Worm (Caenorhabditis elegans) whole organism, young adult: ENCODE data around the gene fbxa-84.

Experiments
- B0261.1 ChIP-seq: sonication (generic microtip); optimal IDR thresholded peaks from 2 replicates; lab custom pipeline; 2016; ENCODE audit warnings: mild to moderate bottlenecking, missing genetic modification characterization, moderate library complexity, missing compliant biosample characterization
- F37B4.10 ChIP-seq: fragments of 200-800 bp; sonication (Bioruptor generic); IDR thresholded peaks from 2 replicates; pipeline ENCODE4 v1.3.6; 2022; ENCODE audit warnings: missing genetic modification characterization, missing compliant biosample characterization
- T26A5.8 ChIP-seq: sonication (generic microtip); optimal IDR thresholded peaks from 2 replicates; lab custom pipeline; 2016; ENCODE audit warnings: missing genetic modification characterization, missing compliant biosample characterization
- Y56A3A.18 ChIP-seq: fragments of 200-800 bp; sonication (Bioruptor generic); IDR thresholded peaks from 2 replicates; pipeline ENCODE4 v1.3.6; 2022; ENCODE audit warnings: missing genetic modification reagents, missing genetic modification characterization, missing compliant biosample characterization
- Y67H2A.10 ChIP-seq: fragments of 200-800 bp; sonication (Bioruptor generic); conservative IDR thresholded peaks from 2 replicates; pipeline ENCODE4 v1.3.6; 2022; ENCODE audit warnings: missing genetic modification reagents, missing genetic modification characterization, missing compliant biosample characterization
- Y95B8A.8 ChIP-seq: fragments of 200-800 bp; sonication (Bioruptor generic); IDR thresholded peaks from 2 replicates; pipeline ENCODE4 v1.3.6; 2022; ENCODE audit warnings: missing genetic modification reagents, missing genetic modification characterization, missing compliant biosample characterization
- akir-1 ChIP-seq: fragments of 200-800 bp; sonication (Bioruptor generic); optimal IDR thresholded peaks from 2 replicates; lab custom pipeline; 2018; ENCODE audit warnings: mild to moderate bottlenecking, missing genetic modification characterization, moderate library complexity, missing compliant biosample characterization
- aptf-2 ChIP-seq: fragments of 200-800 bp; sonication (Bioruptor generic); conservative IDR thresholded peaks from 2 replicates; pipeline ENCODE4 v1.3.6; 2022; ENCODE audit warnings: missing genetic modification reagents, missing genetic modification characterization, missing compliant biosample characterization
- atf-7 ChIP-seq: sonication (generic microtip); optimal IDR thresholded peaks from 2 replicates; lab custom pipeline; 2017; ENCODE audit warnings: mild to moderate bottlenecking, missing genetic modification characterization, missing compliant biosample characterization
- attf-3 ChIP-seq: fragments of 200-800 bp; sonication (Bioruptor generic); conservative IDR thresholded peaks from 2 replicates; pipeline ENCODE4 v1.3.6; 2022; ENCODE audit warnings: missing genetic modification reagents, missing genetic modification characterization, missing compliant biosample characterization
- ccch-3 ChIP-seq: fragments of 200-800 bp; sonication (Bioruptor generic); optimal IDR thresholded peaks from 2 replicates; lab custom pipeline; 2018; ENCODE audit warnings: mild to moderate bottlenecking, missing genetic modification characterization, missing compliant biosample characterization
- cebp-1 ChIP-seq, 2 experiments: fragments of 200-800 bp in 1 of 2; sonication (Bioruptor generic) in 1 of 2; sonication (generic microtip) in 1 of 2; IDR thresholded peaks in 1 of 2; optimal IDR thresholded peaks in 1 of 2; 2 replicates each; pipeline versions ENCODE4 v1.3.6 to Lab custom; 2017 to 2022; ENCODE audit warnings: missing compliant biosample characterization in 2 of 2, missing genetic modification characterization in 2 of 2, mild to moderate bottlenecking in 1 of 2, missing genetic modification reagents in 1 of 2, moderate library complexity in 1 of 2
- ceh-100 ChIP-seq: fragments of 200-800 bp; sonication (Bioruptor generic); IDR thresholded peaks from 2 replicates; pipeline ENCODE4 v1.3.6; 2022; ENCODE audit warnings: missing genetic modification reagents, missing genetic modification characterization, missing compliant biosample characterization
- ceh-58 ChIP-seq: fragments of 200-800 bp; sonication (Bioruptor generic); IDR thresholded peaks from 2 replicates; pipeline ENCODE4 v1.3.6; 2022; ENCODE audit warnings: missing genetic modification characterization, missing compliant biosample characterization
- ceh-79 ChIP-seq: sonication (generic microtip); optimal IDR thresholded peaks from 2 replicates; lab custom pipeline; 2017; ENCODE audit warnings: mild to moderate bottlenecking, missing genetic modification characterization, missing compliant biosample characterization
- die-1 ChIP-seq: sonication (generic microtip); optimal IDR thresholded peaks from 2 replicates; lab custom pipeline; 2016; ENCODE audit warnings: missing genotype, mild to moderate bottlenecking, missing genetic modification characterization, missing compliant biosample characterization
- dox-1 ChIP-seq: fragments of 200-800 bp; sonication (Bioruptor generic); IDR thresholded peaks from 2 replicates; pipeline ENCODE4 v1.3.6; 2022; ENCODE audit warnings: missing genetic modification reagents, missing genetic modification characterization, missing compliant biosample characterization
- dpl-1 ChIP-seq: fragments of 150-350 bp; optimal IDR thresholded peaks from 2 replicates; lab custom pipeline; 2014; ENCODE audit warnings: missing biosample characterization, missing genetic modification reagents, missing genetic modification characterization
- efl-1 ChIP-seq: fragments of 150-350 bp; optimal IDR thresholded peaks from 2 replicates; lab custom pipeline; 2014; ENCODE audit warnings: missing biosample characterization, missing genetic modification reagents, missing genetic modification characterization
- egl-18 ChIP-seq: fragments of 200-800 bp; sonication (Bioruptor generic); IDR thresholded peaks from 2 replicates; pipeline ENCODE4 v1.3.6; 2022; ENCODE audit warnings: missing genetic modification reagents, missing genetic modification characterization, missing compliant biosample characterization
- hlh-26 ChIP-seq: fragments of 200-800 bp; sonication (Bioruptor generic); conservative IDR thresholded peaks from 2 replicates; pipeline ENCODE4 v1.3.6; 2022; ENCODE audit warnings: missing genetic modification reagents, missing genetic modification characterization, missing compliant biosample characterization
- hmg-1.2 ChIP-seq: fragments of 200-800 bp; sonication (Bioruptor generic); IDR thresholded peaks from 2 replicates; pipeline ENCODE4 v1.3.6; 2022; ENCODE audit warnings: missing genetic modification reagents, missing genetic modification characterization, missing compliant biosample characterization
- lin-54 ChIP-seq: fragments of 200-800 bp; sonication (Bioruptor generic); optimal IDR thresholded peaks from 2 replicates; lab custom pipeline; 2018; ENCODE audit warnings: mild to moderate bottlenecking, missing genetic modification characterization, missing compliant biosample characterization
- lsy-27 ChIP-seq: sonication (generic microtip); optimal IDR thresholded peaks from 2 replicates; lab custom pipeline; 2017; ENCODE audit warnings: missing genetic modification characterization, mild to moderate bottlenecking, missing compliant biosample characterization, antibody characterized with exemption, missing genotype, borderline replicate concordance; ENCODE audit not compliant: insufficient read depth
- madf-10 ChIP-seq: sonication (generic microtip); optimal IDR thresholded peaks from 2 replicates; lab custom pipeline; 2016; ENCODE audit warnings: mild to moderate bottlenecking, missing genetic modification characterization, missing compliant biosample characterization
- madf-8 ChIP-seq: fragments of 200-800 bp; sonication (Bioruptor generic); conservative IDR thresholded peaks from 2 replicates; pipeline ENCODE4 v1.3.6; 2022; ENCODE audit warnings: missing genetic modification reagents, missing genetic modification characterization, missing compliant biosample characterization
- nfya-1 ChIP-seq: sonication (generic microtip); optimal IDR thresholded peaks from 2 replicates; lab custom pipeline; 2017; ENCODE audit warnings: antibody characterized with exemption, missing compliant biosample characterization, missing genetic modification characterization, borderline replicate concordance; ENCODE audit not compliant: insufficient read depth
- nhr-179 ChIP-seq: sonication (generic microtip); optimal IDR thresholded peaks from 2 replicates; lab custom pipeline; 2016; ENCODE audit warnings: mild to moderate bottlenecking, missing genetic modification characterization, missing compliant biosample characterization
- nhr-90 ChIP-seq: sonication (generic microtip); optimal IDR thresholded peaks from 2 replicates; lab custom pipeline; 2016; ENCODE audit warnings: missing genotype, mild to moderate bottlenecking, missing genetic modification characterization, missing compliant biosample characterization
- pbrm-1 ChIP-seq: fragments of 200-800 bp; sonication (Bioruptor generic); IDR thresholded peaks from 2 replicates; pipeline ENCODE4 v1.3.6; 2022; ENCODE audit warnings: missing genetic modification reagents, missing genetic modification characterization, missing compliant biosample characterization
- rec-8 ChIP-seq, 2 experiments: sonication (generic microtip); optimal IDR thresholded peaks; 2 replicates each; lab custom pipeline; 2016; ENCODE audit warnings: mild to moderate bottlenecking in 2 of 2, missing genetic modification characterization in 2 of 2, missing genetic modification reagents in 2 of 2, missing genotype in 2 of 2, missing biosample characterization in 1 of 2, missing compliant biosample characterization in 1 of 2, moderate library complexity in 1 of 2
- repo-1 ChIP-seq: sonication (generic microtip); optimal IDR thresholded peaks from 2 replicates; lab custom pipeline; 2017; ENCODE audit warnings: mild to moderate bottlenecking, missing genetic modification characterization, missing compliant biosample characterization
- rpc-1 ChIP-seq, 2 experiments: fragments of 150-350 bp in 1 of 2; sonication (generic microtip) in 1 of 2; optimal IDR thresholded peaks; 2 replicates each; lab custom pipeline; 2014 to 2018; ENCODE audit warnings: missing biosample characterization in 1 of 2, missing genetic modification characterization in 1 of 2, missing genetic modification reagents in 1 of 2, missing genotype in 1 of 2
- sea-2 ChIP-seq: fragments of 200-800 bp; sonication (Bioruptor generic); IDR thresholded peaks from 2 replicates; pipeline ENCODE4 v1.3.6; 2022; ENCODE audit warnings: missing genetic modification characterization, missing compliant biosample characterization
- snpc-1.1 ChIP-seq: sonication (generic microtip); optimal IDR thresholded peaks from 2 replicates; lab custom pipeline; 2017; ENCODE audit warnings: missing genetic modification characterization, mild to moderate bottlenecking, missing compliant biosample characterization, antibody characterized with exemption, moderate library complexity, missing genotype, missing genetic modification reagents; ENCODE audit not compliant: insufficient read depth
- snpc-3.4 ChIP-seq: sonication (generic microtip); optimal IDR thresholded peaks from 2 replicates; lab custom pipeline; 2017; ENCODE audit warnings: missing genetic modification characterization, mild to moderate bottlenecking, missing compliant biosample characterization, antibody characterized with exemption, moderate library complexity, missing genotype, missing genetic modification reagents
- tbp1 ChIP-seq: fragments of 200-800 bp; sonication (Bioruptor generic); optimal IDR thresholded peaks from 2 replicates; lab custom pipeline; 2018; ENCODE audit warnings: mild to moderate bottlenecking, missing genetic modification characterization, missing compliant biosample characterization
- tlf-1 ChIP-seq: fragments of 200-800 bp; sonication (Bioruptor generic); optimal IDR thresholded peaks from 2 replicates; lab custom pipeline; 2018; ENCODE audit warnings: mild to moderate bottlenecking, missing genetic modification characterization, missing compliant biosample characterization
- xnd-1 ChIP-seq: sonication (generic microtip); optimal IDR thresholded peaks from 2 replicates; lab custom pipeline; 2016; ENCODE audit warnings: missing genotype, missing genetic modification reagents, missing genetic modification characterization, missing compliant biosample characterization
- ztf-18 ChIP-seq: sonication (generic microtip); optimal IDR thresholded peaks from 2 replicates; lab custom pipeline; 2016; ENCODE audit warnings: missing genotype, mild to moderate bottlenecking, missing genetic modification characterization, missing compliant biosample characterization
- ztf-25 ChIP-seq: fragments of 200-800 bp; sonication (Bioruptor generic); IDR thresholded peaks from 2 replicates; pipeline ENCODE4 v1.3.6; 2022; ENCODE audit warnings: missing genetic modification reagents, missing genetic modification characterization, missing compliant biosample characterization

Gene fbxa-84

DNA sequence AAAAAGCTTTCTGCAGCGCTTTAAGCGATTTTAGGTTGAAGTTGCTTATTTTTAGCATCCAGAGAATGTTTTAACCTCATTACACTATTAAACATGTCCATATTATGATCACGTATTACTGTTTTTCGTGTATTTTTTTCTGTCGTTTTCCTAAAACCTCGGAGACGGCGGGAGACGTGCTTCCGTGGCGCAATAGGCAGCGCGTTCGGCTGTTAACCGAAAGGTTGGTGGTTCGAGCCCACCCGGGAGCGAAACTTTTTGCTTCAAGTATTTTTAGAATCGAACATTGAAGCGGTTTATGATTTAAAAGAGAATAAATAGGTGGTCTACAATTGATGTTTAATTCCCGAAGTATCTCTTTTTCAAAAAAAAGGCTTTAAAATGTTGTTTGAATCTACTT, 25.7 kb upstream of the fbxa-84 start (continued):
- no peak for TF ChIP-seq attf-3 (GFP tag; lab: Robert Waterston, UW)
- TF ChIP-seq nhr-90 (tag; lab: Kevin White, UChicago) = peak; percentile 17
- no peak for TF ChIP-seq lin-54 (GFP tag; lab: Kevin White, UChicago)
- TF ChIP-seq repo-1 = no peak
- peak; percentile 17 for TF ChIP-seq snpc-1.1 (tag; lab: Kevin White, UChicago)
- peak; percentile 78 for TF ChIP-seq B0261.1 (tag; lab: Kevin White, UChicago)
- no peak for TF ChIP-seq T26A5.8 (tag; lab: Kevin White, UChicago)
- no peak for TF ChIP-seq ceh-58 (GFP tag; lab: Robert Waterston, UW)
- no peak for TF ChIP-seq Y56A3A.18 (GFP tag; lab: Robert Waterston, UW)
- TF ChIP-seq tbp1 (GFP tag; lab: Kevin White, UChicago) = peak; percentile 87
- no peak for TF ChIP-seq aptf-2
- TF ChIP-seq rec-8 (tag; optimal IDR thresholded peaks at IDR 0.05; lab: Kevin White, UChicago) = no peak
- TF ChIP-seq egl-18 (GFP tag; lab: Robert Waterston, UW) = no peak
- TF ChIP-seq dpl-1 (GFP tag; lab: Kevin White, UChicago) = no peak
- TF ChIP-seq tlf-1 (GFP tag; lab: Kevin White, UChicago) = no peak
- peak; percentile 41 for TF ChIP-seq die-1
- no peak for TF ChIP-seq nhr-179 (tag; lab: Kevin White, UChicago)
- no peak for TF ChIP-seq efl-1 (GFP tag; lab: Kevin White, UChicago)
- TF ChIP-seq nfya-1 = no peak
- TF ChIP-seq ztf-25 (GFP tag; lab: Robert Waterston, UW) = no peak
- no peak for TF ChIP-seq Y95B8A.8 (GFP tag; lab: Robert Waterston, UW)
- TF ChIP-seq F37B4.10 (GFP tag; lab: Robert Waterston, UW) = no peak
- no peak for TF ChIP-seq ccch-3 (GFP tag; lab: Kevin White, UChicago)
- TF ChIP-seq ceh-100 (GFP tag; lab: Robert Waterston, UW) = peak; percentile 25; the same call in 1 of the 2 replicates
- no peak for TF ChIP-seq snpc-3.4 (tag; lab: Kevin White, UChicago)
- peak; percentile 2 for TF ChIP-seq lsy-27 (tag; lab: Kevin White, UChicago)
- TF ChIP-seq pbrm-1 (GFP tag; lab: Robert Waterston, UW) = peak; percentile 68; the same call in 1 of the 2 replicates
- no peak for TF ChIP-seq cebp-1 (GFP tag; IDR thresholded peaks at IDR 0.05; lab: Robert Waterston, UW)
- no peak for TF ChIP-seq cebp-1 (tag; optimal IDR thresholded peaks at IDR 0.05; lab: Kevin White, UChicago)
- TF ChIP-seq hmg-1.2 = peak; percentile 62; the same call in 1 of the 2 replicates
- no peak for TF ChIP-seq dox-1 (GFP tag; lab: Robert Waterston, UW)
- TF ChIP-seq hlh-26 (GFP tag; lab: Robert Waterston, UW) = no peak
- TF ChIP-seq xnd-1 (tag; lab: Kevin White, UChicago) = no peak
- TF ChIP-seq madf-10 (tag; lab: Kevin White, UChicago) = no peak
- no peak for TF ChIP-seq madf-8 (GFP tag; lab: Robert Waterston, UW)
- TF ChIP-seq ztf-18 = no peak
- TF ChIP-seq Y67H2A.10 (GFP tag; lab: Robert Waterston, UW) = no peak
- peak; percentile 55 for TF ChIP-seq rpc-1 (optimal IDR thresholded peaks at IDR 0.05; lab: Kevin White, UChicago)
- peak; percentile 79 for TF ChIP-seq rpc-1 (tag; optimal IDR thresholded peaks at IDR 0.05; lab: Kevin White, UChicago)

- TF ChIP-seq akir-1 (GFP tag; lab: Kevin White, UChicago) (no peak), atf-7 (tag; lab: Kevin White, UChicago) (no peak), sea-2 (no peak), ceh-79 (tag; lab: Kevin White, UChicago) (no peak)
Measured at ce11 chrV:15158691-15159090, 23.5 kb upstream of the fbxa-84 start, which contains the start of gene str-45. TSS of gene str-45 (plus strand) at chrV:15158991.
